Fruit fly (Drosophila melanogaster) whole organism: ENCODE data around the gene CG4367.

Experiments
- CG8478 ChIP-seq: fragments of >200 bp; optimal IDR thresholded peaks from 2 replicates; lab custom pipeline; 2018; ENCODE audit warnings: inconsistent platforms
- Dll ChIP-seq: fragments of >200 bp; optimal IDR thresholded peaks from 2 replicates; lab custom pipeline; 2017
- pan ChIP-seq: fragments of >200 bp; optimal IDR thresholded peaks from 2 replicates; lab custom pipeline; 2017
- psq ChIP-seq: fragments of >200 bp; optimal IDR thresholded peaks from 2 replicates; lab custom pipeline; 2017
- usp ChIP-seq: fragments of >200 bp; optimal IDR thresholded peaks from 2 replicates; lab custom pipeline; 2017; ENCODE audit warnings: missing biosample characterization, missing genetic modification characterization, mixed read lengths

DNA sequence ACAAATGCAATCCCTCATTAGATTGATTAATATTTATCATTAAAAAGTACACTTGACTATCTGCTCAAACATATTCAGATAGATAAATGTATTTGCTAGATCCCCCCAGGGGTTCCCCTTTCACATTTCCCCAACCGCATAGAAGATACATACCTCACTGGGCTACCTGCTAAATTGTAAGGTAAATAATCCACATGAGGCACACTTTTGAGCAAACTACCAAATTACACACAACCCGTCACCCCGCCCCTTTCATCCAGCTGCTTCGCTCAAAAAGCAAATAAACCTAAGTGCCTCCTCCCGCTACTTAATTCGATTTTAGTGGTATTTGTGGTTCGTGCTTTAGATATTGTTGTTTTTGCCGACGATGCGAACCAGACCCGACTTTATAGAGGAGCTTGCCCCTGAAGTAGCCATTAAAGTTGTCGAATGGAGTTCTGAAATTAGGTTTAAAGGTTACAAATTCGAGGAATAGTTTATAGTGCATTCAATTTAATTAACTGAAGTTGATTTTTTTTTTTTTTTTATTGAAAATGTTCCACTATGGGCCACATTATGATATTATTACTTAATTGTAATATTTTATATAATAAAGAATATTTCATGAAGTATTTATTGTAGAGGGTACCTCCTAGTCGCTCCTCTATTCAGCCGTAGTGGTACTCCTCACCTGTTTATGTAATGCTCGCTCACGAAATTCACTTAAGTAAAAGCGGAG, 41.7 kb downstream of the CG4367 start:
- no peak for TF ChIP-seq pan
- TF ChIP-seq usp (GFP tag; lab: Kevin White, UChicago), result no peak
- no peak for TF ChIP-seq Dll
- no peak for TF ChIP-seq CG8478 (lab: Kevin White, UChicago)
- no peak for TF ChIP-seq psq (lab: Kevin White, UChicago)
